Worm (Caenorhabditis elegans): ENCODE data around the gene zig-3.

Gene zig-3

DNA sequence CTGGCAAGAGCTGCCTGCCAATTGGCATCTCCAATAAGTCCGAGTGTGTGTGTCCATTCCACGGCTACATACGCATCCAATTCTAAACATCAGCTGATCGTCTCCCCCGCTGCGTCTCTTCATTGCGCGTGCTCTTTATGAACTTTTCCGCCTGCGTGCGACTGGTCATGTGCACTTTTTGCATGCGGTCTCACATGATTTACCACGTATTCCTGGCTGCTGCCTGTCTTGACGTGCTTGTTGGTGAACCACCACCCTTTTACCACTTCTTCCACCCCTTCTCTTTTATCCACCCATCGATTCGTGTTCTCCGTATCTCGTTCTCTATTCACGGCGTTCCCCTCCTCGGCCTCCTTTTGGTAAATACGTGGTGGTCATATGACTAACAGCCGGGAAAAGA, 21.0 kb downstream of the zig-3 start (continued):
- TF ChIP-seq ceh-82 (tag; optimal IDR thresholded peaks at IDR 0.05) (peak; percentile 44 to 80 (median 75)), lin-14 (GFP tag; optimal IDR thresholded peaks at IDR 0.05) (peak; percentile 98), nhr-77 (tag; optimal IDR thresholded peaks at IDR 0.05) (no peak), ceh-90 (tag; optimal IDR thresholded peaks at IDR 0.05) (no peak), unc-130 (tag; optimal IDR thresholded peaks at IDR 0.05) (peak; percentile 61), dsc-1 (tag; optimal IDR thresholded peaks at IDR 0.05) (peak; percentile 98), fkh-4 (tag; optimal IDR thresholded peaks at IDR 0.05; ENCODE audit: borderline replicate concordance) (peak; percentile 41), tlp-1 (tag; optimal IDR thresholded peaks at IDR 0.05) (no peak), blmp-1 (tag; optimal IDR thresholded peaks at IDR 0.05) (peak; percentile 60)

DNA sequence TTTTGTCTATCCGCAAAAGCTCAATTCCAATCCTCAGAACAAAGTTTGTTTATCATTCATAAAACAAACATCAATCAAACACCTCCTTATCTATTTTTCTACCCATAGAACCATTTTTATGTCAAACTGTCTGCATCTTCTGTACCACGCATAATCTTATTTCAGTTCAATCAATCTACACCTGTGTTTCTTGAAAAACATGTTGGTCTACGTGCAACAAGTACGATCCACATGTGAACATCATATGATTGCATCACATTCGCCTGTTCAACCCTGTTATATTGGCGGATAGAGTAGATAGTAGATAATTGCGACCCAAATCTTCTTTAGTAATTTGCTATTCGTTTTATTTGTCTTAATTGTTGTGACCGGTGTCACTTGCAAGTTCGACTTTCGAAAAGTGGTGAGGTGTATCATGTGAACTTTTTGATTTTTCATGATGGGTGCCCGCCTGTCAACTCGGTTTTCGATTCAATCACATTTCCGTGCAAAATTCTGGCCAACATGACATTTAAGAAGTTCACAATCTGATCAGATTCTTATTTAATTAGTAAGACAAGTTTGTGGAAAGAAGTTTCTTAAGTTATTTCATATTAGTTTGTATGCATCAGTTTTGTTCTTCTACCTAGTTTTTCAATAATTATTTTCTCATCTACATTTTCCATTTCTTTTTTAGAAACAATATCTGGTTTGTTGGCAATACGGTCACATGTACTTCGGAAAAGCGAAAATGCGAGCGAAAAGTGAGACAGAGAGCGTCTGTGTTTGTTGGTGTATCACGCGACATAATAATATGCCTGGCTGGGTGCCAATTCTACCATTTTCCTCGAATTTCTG, 21.9 kb downstream of the zig-3 start:
- peak; percentile 89 for TF ChIP-seq nhr-85 (tag)
- no peak for TF ChIP-seq dsc-1 (tag; optimal IDR thresholded peaks at IDR 0.05)
- TF ChIP-seq ceh-88 (GFP tag; IDR thresholded peaks at IDR 0.05), result 0 out of 2 replicates have a peak, but pooled peaks have one; percentile 30
- no peak for TF ChIP-seq ztf-11 (tag; optimal IDR thresholded peaks at IDR 0.05)
- no peak for TF ChIP-seq unc-30 (tag; optimal IDR thresholded peaks at IDR 0.05)
- TF ChIP-seq nhr-19 (GFP tag; conservative IDR thresholded peaks at IDR 0.05), result peak; percentile 14; the same call in 1 of the 2 replicates
- TF ChIP-seq nhr-47 (tag; optimal IDR thresholded peaks at IDR 0.05), result no peak
- TF ChIP-seq elt-2 (tag; optimal IDR thresholded peaks at IDR 0.05), result peak; percentile 62
- no peak for TF ChIP-seq fkh-4 (tag; optimal IDR thresholded peaks at IDR 0.05; ENCODE audit: borderline replicate concordance)
- TF ChIP-seq hlh-17 (GFP tag; optimal IDR thresholded peaks at IDR 0.05; ENCODE audit: borderline replicate concordance), result no peak
- no peak for TF ChIP-seq alr-1 (tag; optimal IDR thresholded peaks at IDR 0.05; ENCODE audit: borderline replicate concordance)
- peak; percentile 53 for TF ChIP-seq snu-23 (GFP tag; optimal IDR thresholded peaks at IDR 0.05)
- no peak for TF ChIP-seq irx-1 (tag; optimal IDR thresholded peaks at IDR 0.05)
- peak; percentile 67 for TF ChIP-seq nhr-71 (tag; optimal IDR thresholded peaks at IDR 0.05)
- TF ChIP-seq C04F5.9 (tag; optimal IDR thresholded peaks at IDR 0.05), result peak; percentile 30
- TF ChIP-seq snpc-4 (tag; optimal IDR thresholded peaks at IDR 0.05), result no peak
- TF ChIP-seq tlp-1 (tag; optimal IDR thresholded peaks at IDR 0.05), result no peak
- no peak for TF ChIP-seq skn-1 (tag; optimal IDR thresholded peaks at IDR 0.05)
- no peak for TF ChIP-seq nhr-76 (tag; optimal IDR thresholded peaks at IDR 0.05)
- no peak for TF ChIP-seq C16A3.4 (tag; optimal IDR thresholded peaks at IDR 0.05)
- no peak for TF ChIP-seq pax-3 (tag; optimal IDR thresholded peaks at IDR 0.05)
- TF ChIP-seq ceh-82 (tag; optimal IDR thresholded peaks at IDR 0.05), result no peak
- no peak for TF ChIP-seq ceh-90 (tag; optimal IDR thresholded peaks at IDR 0.05)
- no peak for TF ChIP-seq lin-39 (tag; optimal IDR thresholded peaks at IDR 0.05)
- no peak for TF ChIP-seq ama-1 (optimal IDR thresholded peaks at IDR 0.05)
- TF ChIP-seq sptf-1 (tag; optimal IDR thresholded peaks at IDR 0.05), result no peak
- no peak for TF ChIP-seq mep-1 (tag; optimal IDR thresholded peaks at IDR 0.05)
- peak; percentile 23 for TF ChIP-seq swsn-7 (tag; optimal IDR thresholded peaks at IDR 0.05)
- TF ChIP-seq unc-62 (GFP tag; optimal IDR thresholded peaks at IDR 0.05), result no peak
- no peak for TF ChIP-seq nhr-237 (tag; optimal IDR thresholded peaks at IDR 0.05)
- TF ChIP-seq nhr-11 (tag; optimal IDR thresholded peaks at IDR 0.05), result no peak
- no peak for TF ChIP-seq xbp-1 (tag; optimal IDR thresholded peaks at IDR 0.05)
- TF ChIP-seq dpl-1 (GFP tag; optimal IDR thresholded peaks at IDR 0.05), result peak in 1 of 3 experiments; percentile 12
- TF ChIP-seq mdl-1 (tag; optimal IDR thresholded peaks at IDR 0.05), result peak in 1 of 2 experiments; percentile 43
- TF ChIP-seq nhr-28 (tag; optimal IDR thresholded peaks at IDR 0.05), result no peak
- no peak for TF ChIP-seq ceh-8 (GFP tag; optimal IDR thresholded peaks at IDR 0.05)
- no peak for TF ChIP-seq unc-98 (GFP tag; IDR thresholded peaks at IDR 0.05)
- TF ChIP-seq Y116A8C.19 (tag; optimal IDR thresholded peaks at IDR 0.05; ENCODE audit: borderline replicate concordance), result no peak
- TF ChIP-seq grh-1 (GFP tag; IDR thresholded peaks at IDR 0.05), result 0 out of 2 replicates have a peak, but pooled peaks have one; percentile 16
- TF ChIP-seq sup-37 (GFP tag; optimal IDR thresholded peaks at IDR 0.05), result no peak
- no peak for TF ChIP-seq zip-4 (GFP tag; optimal IDR thresholded peaks at IDR 0.05)
- TF ChIP-seq ets-5 (GFP tag; IDR thresholded peaks at IDR 0.05), result no peak
- peak; percentile 77 for TF ChIP-seq fkh-8 (tag; optimal IDR thresholded peaks at IDR 0.05)
- TF ChIP-seq lin-13 (GFP tag; optimal IDR thresholded peaks at IDR 0.05), result no peak
- no peak for TF ChIP-seq ces-1 (GFP tag; optimal IDR thresholded peaks at IDR 0.05)

Measured in whole organism, L1 larva.